Worm (Caenorhabditis elegans): ENCODE data around the gene metl-2.

Gene metl-2

ce11 chrII:15010366-15011235 lies 40.9 kb downstream of the metl-2 start, which contains the start of the genes Y53F4B.9 and Y53F4B.11:
Y53F4B.9 (minus strand) TSS chrII:15010416.
Y53F4B.11 (plus strand) TSS chrII:15010748.
- TF ChIP-seq cebp-2 (GFP tag; IDR thresholded peaks at IDR 0.05) (no peak), B0019.2 (GFP tag; conservative IDR thresholded peaks at IDR 0.05) (peak; percentile 95), madf-8 (GFP tag; conservative IDR thresholded peaks at IDR 0.05) (peak; percentile 97), F33H1.4 (GFP tag; IDR thresholded peaks at IDR 0.05) (peak; percentile 88), bed-1 (GFP tag; IDR thresholded peaks at IDR 0.05) (no peak), dpl-1 (GFP tag; optimal IDR thresholded peaks at IDR 0.05) (peak; percentile 99), ceh-100 (GFP tag; IDR thresholded peaks at IDR 0.05) (peak; percentile 88), lin-40 (tag; optimal IDR thresholded peaks at IDR 0.05) (peak; percentile 52), F57C9.4 (tag; optimal IDR thresholded peaks at IDR 0.05) (no peak), hsf-1 (GFP tag; IDR thresholded peaks at IDR 0.05) (peak; percentile 94), B0336.3 (GFP tag; IDR thresholded peaks at IDR 0.05) (peak; percentile 92), Y67H2A.10 (GFP tag; conservative IDR thresholded peaks at IDR 0.05) (no peak), ccch-3 (GFP tag; optimal IDR thresholded peaks at IDR 0.05) (no peak), let-526 (GFP tag; IDR thresholded peaks at IDR 0.05) (no peak), Y95B8A.8 (GFP tag; IDR thresholded peaks at IDR 0.05) (peak; percentile 94), tbp1 (GFP tag; optimal IDR thresholded peaks at IDR 0.05) (peak; percentile 71), bed-2 (GFP tag; IDR thresholded peaks at IDR 0.05) (0 out of 2 replicates have a peak, but pooled peaks have one; percentile 49), D2030.7 (GFP tag; IDR thresholded peaks at IDR 0.05) (peak; percentile 99), nhr-120 (GFP tag; IDR thresholded peaks at IDR 0.05) (no peak), F37B4.10 (GFP tag; IDR thresholded peaks at IDR 0.05) (no peak), hmg-20 (GFP tag; IDR thresholded peaks at IDR 0.05) (0 out of 2 replicates have a peak, but pooled peaks have one; percentile 13), die-1 (tag; optimal IDR thresholded peaks at IDR 0.05) (no peak), madf-3 (GFP tag; IDR thresholded peaks at IDR 0.05) (peak; percentile 94), dox-1 (GFP tag; IDR thresholded peaks at IDR 0.05) (peak; percentile 95), pbrm-1 (GFP tag; IDR thresholded peaks at IDR 0.05) (peak; percentile 87; the same call in 1 of the 2 replicates), attf-5 (GFP tag; optimal IDR thresholded peaks at IDR 0.05) (peak; percentile 2), gei-17 (GFP tag; optimal IDR thresholded peaks at IDR 0.05) (no peak), C17E4.6 (GFP tag; IDR thresholded peaks at IDR 0.05) (peak; percentile 73; the same call in 1 of the 2 replicates), cebp-1 (GFP tag; IDR thresholded peaks at IDR 0.05) (peak; percentile 65), cebp-1 (tag; optimal IDR thresholded peaks at IDR 0.05) (peak; percentile 61), ets-4 (GFP tag; optimal IDR thresholded peaks at IDR 0.05) (no peak), ZK185.1 (tag; optimal IDR thresholded peaks at IDR 0.05; ENCODE audit: poor library complexity, severe bottlenecking) (no peak), lsl-1 (GFP tag; optimal IDR thresholded peaks at IDR 0.05) (peak; percentile 85), ztf-25 (GFP tag; IDR thresholded peaks at IDR 0.05) (0 out of 2 replicates have a peak, but pooled peaks have one; percentile 31), T07F8.4 (tag; optimal IDR thresholded peaks at IDR 0.05) (no peak), snpc-4 (GFP tag; optimal IDR thresholded peaks at IDR 0.05) (peak; percentile 53), snpc-4 (tag; optimal IDR thresholded peaks at IDR 0.05) (peak; percentile 66 to 86 (median 82)), ekl-4 (GFP tag; IDR thresholded peaks at IDR 0.05) (peak; percentile 88), efl-1 (GFP tag; optimal IDR thresholded peaks at IDR 0.05) (peak; percentile 100), nfya-2 (GFP tag; IDR thresholded peaks at IDR 0.05) (no peak), rcor-1 (GFP tag; IDR thresholded peaks at IDR 0.05) (peak; percentile 83), Y53G8AR.9 (GFP tag; conservative IDR thresholded peaks at IDR 0.05) (peak; percentile 90), snpc-1.1 (tag; optimal IDR thresholded peaks at IDR 0.05; ENCODE audit: insufficient read depth) (peak; percentile 66), lin-35 (GFP tag; optimal IDR thresholded peaks at IDR 0.05) (peak; percentile 89 to 97 (median 92)), hlh-12 (tag; optimal IDR thresholded peaks at IDR 0.05) (no peak), madf-6 (GFP tag; IDR thresholded peaks at IDR 0.05) (peak; percentile 99), sea-2 (GFP tag; IDR thresholded peaks at IDR 0.05) (no peak)

Measured in whole organism, young adult.